Fruit fly (Drosophila melanogaster) whole organism, wandering third instar larva: ENCODE measurements around the gene Cerk.

ENCODE experiments used
- Abd-B ChIP-seq: fragments of >200 bp; optimal IDR thresholded peaks from 2 replicates; lab custom pipeline; 2017; ENCODE audit warnings: missing biosample characterization, missing genetic modification characterization
- CG32264 ChIP-seq: fragments of 200-800 bp; sonication (Bioruptor generic); optimal IDR thresholded peaks from 2 replicates; lab custom pipeline; 2016; ENCODE audit warnings: missing biosample characterization, missing genetic modification characterization
- CG9705 ChIP-seq: fragments of 200-800 bp; sonication (Bioruptor generic); optimal IDR thresholded peaks from 2 replicates; lab custom pipeline; 2018; ENCODE audit warnings: missing biosample characterization, mild to moderate bottlenecking, missing genetic modification characterization
- CrebA ChIP-seq: fragments of 200-800 bp; sonication (Bioruptor generic); optimal IDR thresholded peaks from 2 replicates; lab custom pipeline; 2016; ENCODE audit warnings: missing biosample characterization, mild to moderate bottlenecking, missing genetic modification characterization, borderline replicate concordance
- Dfd ChIP-seq: fragments of >200 bp; optimal IDR thresholded peaks from 2 replicates; lab custom pipeline; 2017; ENCODE audit warnings: missing biosample characterization, missing genetic modification characterization
- Dif ChIP-seq: fragments of 200-275, 200-300 bp; sonication (Bioruptor generic); optimal IDR thresholded peaks from 2 replicates; lab custom pipeline; 2018; ENCODE audit warnings: missing biosample characterization, missing genetic modification characterization; ENCODE audit not compliant: partially characterized antibody
- GATAd ChIP-seq: sonication (Bioruptor generic); optimal IDR thresholded peaks from 2 replicates; lab custom pipeline; 2016; ENCODE audit warnings: missing biosample characterization, missing genetic modification characterization
- HLH106 ChIP-seq: fragments of 200-800 bp; optimal IDR thresholded peaks from 3 replicates; lab custom pipeline; 2019; ENCODE audit warnings: missing biosample characterization, mild to moderate bottlenecking, missing genetic modification characterization, moderate library complexity
- Hnf4 ChIP-seq: fragments of 200-800 bp; sonication (Bioruptor generic); optimal IDR thresholded peaks from 2 replicates; lab custom pipeline; 2016; ENCODE audit warnings: missing biosample characterization, mild to moderate bottlenecking, missing genetic modification characterization
- Hr78 ChIP-seq: fragments of >200 bp; optimal IDR thresholded peaks from 2 replicates; lab custom pipeline; 2017; ENCODE audit warnings: missing biosample characterization, missing genetic modification characterization
- Myc ChIP-seq: fragments of >200 bp; optimal IDR thresholded peaks from 2 replicates; lab custom pipeline; 2017
- N ChIP-seq: fragments of >200 bp; optimal IDR thresholded peaks from 2 replicates; lab custom pipeline; 2018; ENCODE audit warnings: missing biosample characterization, missing external identifiers, missing genetic modification characterization
- OdsH ChIP-seq: fragments of 200-800 bp; sonication (Bioruptor generic); optimal IDR thresholded peaks from 2 replicates; lab custom pipeline; 2016; ENCODE audit warnings: missing biosample characterization, mild to moderate bottlenecking, missing genetic modification characterization
- Rel ChIP-seq, 2 experiments: fragments of 200-800 bp; sonication (Bioruptor generic) in 1 of 2; optimal IDR thresholded peaks; 2 replicates in 1 of 2; 3 replicates in 1 of 2; lab custom pipeline; 2016 to 2019; ENCODE audit warnings: mild to moderate bottlenecking in 2 of 2, missing biosample characterization in 2 of 2, missing genetic modification characterization in 2 of 2, moderate library complexity in 1 of 2
- Sp1 ChIP-seq: fragments of 200-800 bp; sonication (Bioruptor generic); optimal IDR thresholded peaks from 3 replicates; lab custom pipeline; 2019; ENCODE audit warnings: missing biosample characterization, mild to moderate bottlenecking, missing genetic modification characterization, moderate library complexity
- Vsx2 ChIP-seq: fragments of 200-300, 225-300 bp; sonication (Bioruptor generic); optimal IDR thresholded peaks from 2 replicates; lab custom pipeline; 2018; ENCODE audit warnings: missing biosample characterization, missing genetic modification characterization; ENCODE audit not compliant: partially characterized antibody
- br ChIP-seq: fragments of 200-800 bp; sonication (Bioruptor generic); optimal IDR thresholded peaks from 2 replicates; lab custom pipeline; 2016; ENCODE audit warnings: missing biosample characterization, missing genetic modification characterization
- brk ChIP-seq: fragments of 200-800 bp; sonication (Bioruptor generic); optimal IDR thresholded peaks from 2 replicates; lab custom pipeline; 2016; ENCODE audit warnings: missing biosample characterization, mild to moderate bottlenecking, missing genetic modification characterization
- dl ChIP-seq, 2 experiments: fragments of 175-275, 200-275 bp in 1 of 2; fragments of 200-275 bp in 1 of 2; sonication (Bioruptor generic); optimal IDR thresholded peaks; lab custom pipeline; 2018; ENCODE audit warnings: mild to moderate bottlenecking in 2 of 2, missing biosample characterization in 2 of 2, missing genetic modification characterization in 2 of 2, moderate library complexity in 2 of 2; ENCODE audit not compliant: partially characterized antibody in 2 of 2, insufficient read depth in 1 of 2
- dmrt93B ChIP-seq: fragments of 200-800 bp; sonication (Bioruptor generic); optimal IDR thresholded peaks from 2 replicates; lab custom pipeline; 2018; ENCODE audit warnings: missing biosample characterization, mild to moderate bottlenecking, missing genetic modification characterization
- dsf ChIP-seq: sonication (Bioruptor generic); optimal IDR thresholded peaks from 2 replicates; lab custom pipeline; 2016; ENCODE audit warnings: missing biosample characterization, missing genetic modification characterization, borderline replicate concordance
- ey ChIP-seq: fragments of 200-800 bp; sonication (Bioruptor generic); optimal IDR thresholded peaks from 2 replicates; lab custom pipeline; 2016; ENCODE audit warnings: missing biosample characterization, missing genetic modification characterization
- foxo ChIP-seq, 2 experiments: fragments of 200-800 bp; sonication (Bioruptor generic); optimal IDR thresholded peaks; 2 replicates in 1 of 2; 3 replicates in 1 of 2; lab custom pipeline; 2016 to 2017; ENCODE audit warnings: missing biosample characterization in 2 of 2, missing genetic modification characterization in 2 of 2
- fru ChIP-seq: fragments of 200-800 bp; sonication (Bioruptor generic); optimal IDR thresholded peaks from 3 replicates; lab custom pipeline; 2016; ENCODE audit warnings: missing biosample characterization, mild to moderate bottlenecking, missing genetic modification characterization
- h ChIP-seq: fragments of 200-800 bp; sonication (Bioruptor generic); optimal IDR thresholded peaks from 3 replicates; lab custom pipeline; 2016; ENCODE audit warnings: missing biosample characterization, mild to moderate bottlenecking, missing genetic modification characterization
- jim ChIP-seq: fragments of 175-275, 200-325 bp; sonication (Bioruptor generic); optimal IDR thresholded peaks from 2 replicates; lab custom pipeline; 2016; ENCODE audit warnings: missing biosample characterization, mild to moderate bottlenecking, missing genetic modification characterization
- pan ChIP-seq: fragments of >200 bp; optimal IDR thresholded peaks from 2 replicates; lab custom pipeline; 2017
- psq ChIP-seq: fragments of 200-800 bp; sonication (Bioruptor generic); optimal IDR thresholded peaks from 3 replicates; lab custom pipeline; 2017; ENCODE audit warnings: missing biosample characterization, mild to moderate bottlenecking, missing genetic modification characterization, moderate library complexity
- rgr ChIP-seq: fragments of 200-800 bp; sonication (Bioruptor generic); optimal IDR thresholded peaks from 3 replicates; lab custom pipeline; 2016; ENCODE audit warnings: missing biosample characterization, mild to moderate bottlenecking, missing genetic modification characterization
- sage ChIP-seq: fragments of 200-800 bp; sonication (Bioruptor generic); optimal IDR thresholded peaks from 2 replicates; lab custom pipeline; 2016; ENCODE audit warnings: missing biosample characterization, mild to moderate bottlenecking, missing genetic modification characterization
- sv ChIP-seq: fragments of 200-800 bp; sonication (Bioruptor generic); optimal IDR thresholded peaks from 3 replicates; lab custom pipeline; 2016; ENCODE audit warnings: missing biosample characterization, missing genetic modification characterization
- tai ChIP-seq: sonication (Bioruptor generic); optimal IDR thresholded peaks from 2 replicates; lab custom pipeline; 2016; ENCODE audit warnings: missing biosample characterization, missing genetic modification characterization
- usp ChIP-seq: fragments of >200 bp; optimal IDR thresholded peaks from 2 replicates; lab custom pipeline; 2017; ENCODE audit warnings: missing biosample characterization, missing genetic modification characterization

Cerk gene

dm6 chr3R:5389435-5389834 is 21.3 kb upstream of the Cerk start:
- TF ChIP-seq ey (GFP tag; lab: Kevin White, UChicago) (no peak), h (GFP tag; lab: Kevin White, UChicago) (no peak), dmrt93B (no peak), psq (no peak), OdsH (no peak), br (no peak), Dfd (GFP tag; lab: Kevin White, UChicago) (no peak), CG32264 (GFP tag; lab: Kevin White, UChicago) (no peak), Myc (lab: Kevin White, UChicago) (no peak), foxo (GFP tag; optimal IDR thresholded peaks at IDR 0.05; lab: Kevin White, UChicago) (no peak), N (GFP tag; lab: Kevin White, UChicago) (no peak), Vsx2 (no peak), dsf (GFP tag; lab: Kevin White, UChicago) (no peak), usp (GFP tag; lab: Kevin White, UChicago) (no peak), jim (GFP tag; lab: Kevin White, UChicago) (no peak), Hr78 (no peak), sv (GFP tag; lab: Kevin White, UChicago) (no peak), pan (no peak), sage (GFP tag; lab: Kevin White, UChicago) (no peak), brk (GFP tag; lab: Kevin White, UChicago) (no peak)

- no peak for TF ChIP-seq Dif (GFP tag; lab: Kevin White, UChicago)
- no peak for TF ChIP-seq brk (GFP tag; lab: Kevin White, UChicago)
- no peak for TF ChIP-seq Rel (GFP tag; optimal IDR thresholded peaks at IDR 0.05; lab: Kevin White, UChicago)
- no peak for TF ChIP-seq Rel (tag; optimal IDR thresholded peaks at IDR 0.05; lab: Kevin White, UChicago)
- TF ChIP-seq sage (GFP tag; lab: Kevin White, UChicago) = no peak
Observed at dm6 chr3R:5389034-5389433, 20.9 kb upstream of the Cerk start.

- no peak for TF ChIP-seq Rel (GFP tag; optimal IDR thresholded peaks at IDR 0.05; lab: Kevin White, UChicago)
- no peak for TF ChIP-seq Rel (tag; optimal IDR thresholded peaks at IDR 0.05; lab: Kevin White, UChicago)
- no peak for TF ChIP-seq dsf (GFP tag; lab: Kevin White, UChicago)
- TF ChIP-seq tai = no peak
- no peak for TF ChIP-seq Hr78
- TF ChIP-seq rgr (GFP tag; lab: Kevin White, UChicago) = no peak
- TF ChIP-seq Dfd (GFP tag; lab: Kevin White, UChicago) = no peak
- TF ChIP-seq Myc (lab: Kevin White, UChicago) = no peak
- no peak for TF ChIP-seq brk (GFP tag; lab: Kevin White, UChicago)
- no peak for TF ChIP-seq psq
- no peak for TF ChIP-seq Hnf4 (GFP tag; lab: Kevin White, UChicago)
- TF ChIP-seq sage (GFP tag; lab: Kevin White, UChicago) = no peak
- TF ChIP-seq N (GFP tag; lab: Kevin White, UChicago) = no peak
- TF ChIP-seq ey (GFP tag; lab: Kevin White, UChicago) = no peak
- TF ChIP-seq dl (GFP tag; optimal IDR thresholded peaks at IDR 0.05; lab: Kevin White, UChicago; ENCODE audit: insufficient read depth in 1 of 2, partially characterized antibody in 2 of 2) = no peak
- TF ChIP-seq CrebA (GFP tag; lab: Kevin White, UChicago) = no peak
- TF ChIP-seq Abd-B (GFP tag; lab: Kevin White, UChicago) = no peak
- no peak for TF ChIP-seq sv (GFP tag; lab: Kevin White, UChicago)
Observed at dm6 chr3R:5387996-5388395, 19.9 kb upstream of the Cerk start.

dm6 chr3R:5387564-5387963 is 19.5 kb upstream of the Cerk start, which contains the start of gene CG14668:
CG14668 (minus strand) TSS chr3R:5387664.
- no peak for TF ChIP-seq fru (GFP tag; lab: Kevin White, UChicago)
- TF ChIP-seq Hnf4 (GFP tag; lab: Kevin White, UChicago) = no peak
- no peak for TF ChIP-seq Rel (GFP tag; optimal IDR thresholded peaks at IDR 0.05; lab: Kevin White, UChicago)
- no peak for TF ChIP-seq Rel (tag; optimal IDR thresholded peaks at IDR 0.05; lab: Kevin White, UChicago)
- TF ChIP-seq CG9705 (GFP tag; lab: Kevin White, UChicago) = no peak
- no peak for TF ChIP-seq Sp1 (GFP tag; lab: Kevin White, UChicago)
- TF ChIP-seq Abd-B (GFP tag; lab: Kevin White, UChicago) = no peak
- no peak for TF ChIP-seq Hr78
- TF ChIP-seq jim (GFP tag; lab: Kevin White, UChicago) = no peak
- no peak for TF ChIP-seq Dif (GFP tag; lab: Kevin White, UChicago)
- TF ChIP-seq GATAd = no peak
- no peak for TF ChIP-seq brk (GFP tag; lab: Kevin White, UChicago)
- no peak for TF ChIP-seq Vsx2
- no peak for TF ChIP-seq sv (GFP tag; lab: Kevin White, UChicago)
- TF ChIP-seq psq = no peak
- no peak for TF ChIP-seq OdsH
- TF ChIP-seq HLH106 (tag; lab: Kevin White, UChicago) = no peak
- TF ChIP-seq foxo (GFP tag; optimal IDR thresholded peaks at IDR 0.05; lab: Kevin White, UChicago) = no peak
